Fruit fly (Drosophila melanogaster) S2 (cell line): ENCODE measurements around the gene CCT2.

Source experiments
- CG8478 ChIP-seq: fragments of >200 bp; optimal IDR thresholded peaks from 2 replicates; lab custom pipeline; 2018
- CTCF ChIP-seq, 2 experiments: fragments of >200 bp; optimal IDR thresholded peaks; 2 replicates each; lab custom pipeline; 2018

- no peak for TF ChIP-seq CTCF (optimal IDR thresholded peaks at IDR 0.05; lab: Kevin White, UChicago)
- TF ChIP-seq CG8478 (lab: Kevin White, UChicago): no peak
Measured at dm6 chrX:9131523-9131922, 42.2 kb downstream of the CCT2 start.
